Fruit fly (Drosophila melanogaster) whole organism, embryonic: Measurements from ENCODE around the gene elgi.

Source experiments
- Adf1 ChIP-seq: fragments of 200-800 bp; sonication (Bioruptor generic); IDR thresholded peaks from 2 replicates; pipeline ENCODE4 v1.3.6; 2022; ENCODE audit warnings: missing biosample characterization, missing genetic modification characterization
- Aef1 ChIP-seq: fragments of 200-800 bp; sonication (Bioruptor generic); IDR thresholded peaks from 3 replicates; pipeline ENCODE4 v1.3.6; 2022; ENCODE audit warnings: missing biosample characterization, missing genetic modification characterization
- C15 ChIP-seq: fragments of 200-800 bp; sonication (Bioruptor generic); IDR thresholded peaks from 3 replicates; pipeline ENCODE4 v1.3.6; 2022; ENCODE audit warnings: missing biosample characterization, missing genetic modification characterization
- CG10274 ChIP-seq: fragments of 200-800 bp; sonication (Bioruptor generic); optimal IDR thresholded peaks from 3 replicates; lab custom pipeline; 2017; ENCODE audit warnings: missing biosample characterization, mild to moderate bottlenecking, missing genetic modification characterization
- CG12236 ChIP-seq: fragments of 200-800 bp; sonication (Bioruptor generic); optimal IDR thresholded peaks from 2 replicates; lab custom pipeline; 2016; ENCODE audit warnings: missing biosample characterization, missing genetic modification characterization
- CG14014 ChIP-seq: fragments of 200-800 bp; sonication (Bioruptor generic); IDR thresholded peaks from 2 replicates; pipeline ENCODE4 v1.3.6; 2022; ENCODE audit warnings: missing biosample characterization, missing genetic modification characterization
- CG15479 ChIP-seq: fragments of 200-800 bp; sonication (Bioruptor generic); optimal IDR thresholded peaks from 3 replicates; lab custom pipeline; 2019; ENCODE audit warnings: missing biosample characterization, mild to moderate bottlenecking, missing genetic modification characterization, moderate library complexity
- CG16863 ChIP-seq: fragments of 200-800 bp; sonication (Bioruptor generic); optimal IDR thresholded peaks from 3 replicates; lab custom pipeline; 2016; ENCODE audit warnings: missing biosample characterization, missing genetic modification characterization
- CG18011 ChIP-seq: fragments of 200-800 bp; sonication (Bioruptor generic); optimal IDR thresholded peaks from 2 replicates; lab custom pipeline; 2017; ENCODE audit warnings: missing biosample characterization, missing genetic modification characterization, mild to moderate bottlenecking, moderate library complexity, missing genotype
- CG18262 ChIP-seq: fragments of 200-800 bp; optimal IDR thresholded peaks from 3 replicates; lab custom pipeline; 2019; ENCODE audit warnings: missing biosample characterization, mild to moderate bottlenecking, missing genetic modification characterization, moderate library complexity
- CG31388 ChIP-seq: fragments of 200-800 bp; sonication (Bioruptor generic); optimal IDR thresholded peaks from 2 replicates; lab custom pipeline; 2016; ENCODE audit warnings: missing biosample characterization, missing genetic modification characterization
- CG32532 ChIP-seq: fragments of 200-800 bp; sonication (Bioruptor generic); IDR thresholded peaks from 2 replicates; pipeline ENCODE4 v1.3.6; 2022; ENCODE audit warnings: missing biosample characterization, missing genetic modification characterization
- CG33557 ChIP-seq: fragments of 200-800 bp; sonication (Bioruptor generic); optimal IDR thresholded peaks from 2 replicates; lab custom pipeline; 2019; ENCODE audit warnings: missing biosample characterization, mild to moderate bottlenecking, missing genetic modification characterization, moderate library complexity
- CG3847 ChIP-seq: fragments of 200-800 bp; sonication (Bioruptor generic); IDR thresholded peaks from 2 replicates; pipeline ENCODE4 v1.3.6; 2022; ENCODE audit warnings: missing biosample characterization, missing genetic modification characterization
- CG42726 ChIP-seq: fragments of 200-800 bp; sonication (Bioruptor generic); IDR thresholded peaks from 2 replicates; pipeline ENCODE4 v1.3.6; 2022; ENCODE audit warnings: missing biosample characterization, missing genetic modification characterization; ENCODE audit not compliant: partially characterized antibody
- CG4282 ChIP-seq: fragments of 200-800 bp; sonication (Bioruptor generic); optimal IDR thresholded peaks from 2 replicates; lab custom pipeline; 2016; ENCODE audit warnings: missing biosample characterization, missing genetic modification characterization
- CG4404 ChIP-seq: fragments of 200-800 bp; sonication (Bioruptor generic); IDR thresholded peaks from 2 replicates; pipeline ENCODE4 v1.3.6; 2022; ENCODE audit warnings: missing biosample characterization, missing genetic modification characterization
- CG9817 ChIP-seq: fragments of 200-800 bp; sonication (Bioruptor generic); optimal IDR thresholded peaks from 2 replicates; lab custom pipeline; 2018; ENCODE audit warnings: missing biosample characterization, mild to moderate bottlenecking, missing genetic modification characterization, moderate library complexity
- CG9932 ChIP-seq: fragments of 200-800 bp; sonication (Bioruptor generic); IDR thresholded peaks from 2 replicates; pipeline ENCODE4 v1.3.6; 2022; ENCODE audit warnings: missing biosample characterization, missing genetic modification characterization
- Eip74EF ChIP-seq, 2 experiments: fragments of 200-800 bp in 1 of 2; fragments of >200 bp in 1 of 2; sonication (Bioruptor generic) in 1 of 2; optimal IDR thresholded peaks; 2 replicates each; lab custom pipeline; 2017 to 2019; ENCODE audit warnings: missing biosample characterization in 2 of 2, missing genetic modification characterization in 2 of 2, mild to moderate bottlenecking in 1 of 2, moderate library complexity in 1 of 2
- Hand ChIP-seq: fragments of 200-800 bp; sonication (Bioruptor generic); optimal IDR thresholded peaks from 2 replicates; lab custom pipeline; 2017; ENCODE audit warnings: mild to moderate bottlenecking, missing biosample characterization, missing genetic modification reagents, missing genetic modification characterization
- Hmx ChIP-seq: fragments of 200-800 bp; sonication (Bioruptor generic); optimal IDR thresholded peaks from 2 replicates; lab custom pipeline; 2016; ENCODE audit warnings: missing biosample characterization, missing genetic modification characterization
- Lhr ChIP-seq: fragments of 200-800 bp; sonication (Bioruptor generic); optimal IDR thresholded peaks from 3 replicates; lab custom pipeline; 2017; ENCODE audit warnings: mild to moderate bottlenecking, missing biosample characterization, missing genetic modification reagents, missing genetic modification characterization
- Lpt ChIP-seq: fragments of >200 bp; optimal IDR thresholded peaks from 2 replicates; lab custom pipeline; 2018; ENCODE audit warnings: missing biosample characterization, missing genetic modification characterization
- Opbp ChIP-seq: fragments of 200-800 bp; sonication (Bioruptor generic); IDR thresholded peaks from 3 replicates; pipeline ENCODE4 v1.3.6; 2022; ENCODE audit warnings: missing biosample characterization, missing genetic modification characterization; ENCODE audit not compliant: partially characterized antibody
- Vsx1 ChIP-seq: fragments of 200-800 bp; sonication (Bioruptor generic); optimal IDR thresholded peaks from 2 replicates; lab custom pipeline; 2017; ENCODE audit warnings: missing biosample characterization, mild to moderate bottlenecking, missing genetic modification characterization, missing genetic modification reagents
- YL-1 ChIP-seq: fragments of 200-800 bp; sonication (Bioruptor generic); optimal IDR thresholded peaks from 3 replicates; lab custom pipeline; 2017; ENCODE audit warnings: missing biosample characterization, mild to moderate bottlenecking, missing genetic modification characterization
- abd-A ChIP-seq: fragments of 200-800 bp; sonication (Bioruptor generic); optimal IDR thresholded peaks from 3 replicates; lab custom pipeline; 2019; ENCODE audit warnings: missing biosample characterization, mild to moderate bottlenecking, missing genetic modification characterization, moderate library complexity
- caup ChIP-seq: fragments of 200-800 bp; sonication (Bioruptor generic); optimal IDR thresholded peaks from 3 replicates; lab custom pipeline; 2017; ENCODE audit warnings: missing biosample characterization, mild to moderate bottlenecking, missing genetic modification characterization, moderate library complexity; ENCODE audit not compliant: severe bottlenecking
- danr ChIP-seq: fragments of 200-800 bp; sonication (Bioruptor generic); IDR thresholded peaks from 2 replicates; pipeline ENCODE4 v1.3.6; 2022; ENCODE audit warnings: missing biosample characterization, missing genetic modification characterization
- disco-r ChIP-seq: fragments of 200-800 bp; sonication (Bioruptor generic); optimal IDR thresholded peaks from 2 replicates; lab custom pipeline; 2016; ENCODE audit warnings: missing biosample characterization, missing genetic modification characterization
- gem ChIP-seq: fragments of 200-800 bp; sonication (Bioruptor generic); optimal IDR thresholded peaks from 2 replicates; lab custom pipeline; 2019; ENCODE audit warnings: missing biosample characterization, mild to moderate bottlenecking, missing genetic modification characterization, moderate library complexity
- gfzf ChIP-seq: fragments of 200-800 bp; sonication (Bioruptor generic); optimal IDR thresholded peaks from 2 replicates; lab custom pipeline; 2016; ENCODE audit warnings: missing biosample characterization, mild to moderate bottlenecking, missing genetic modification characterization, moderate library complexity
- gt ChIP-seq: fragments of 200-800 bp; sonication (Bioruptor generic); IDR thresholded peaks from 2 replicates; pipeline ENCODE4 v1.3.6; 2022; ENCODE audit warnings: missing biosample characterization, missing genetic modification characterization
- hbn ChIP-seq: fragments of 200-800 bp; sonication (Bioruptor generic); IDR thresholded peaks from 2 replicates; pipeline ENCODE4 v1.3.6; 2022; ENCODE audit warnings: missing biosample characterization, missing genetic modification characterization; ENCODE audit not compliant: partially characterized antibody
- ind ChIP-seq: fragments of 200-800 bp; sonication (Bioruptor generic); optimal IDR thresholded peaks from 3 replicates; lab custom pipeline; 2016; ENCODE audit warnings: missing biosample characterization, missing genetic modification characterization
- inv ChIP-seq: fragments of 200-800 bp; sonication (Bioruptor generic); IDR thresholded peaks from 2 replicates; pipeline ENCODE4 v1.3.6; 2022; ENCODE audit warnings: missing biosample characterization, missing genetic modification characterization; ENCODE audit not compliant: partially characterized antibody
- jing ChIP-seq: fragments of 200-800 bp; sonication (Bioruptor generic); optimal IDR thresholded peaks from 2 replicates; lab custom pipeline; 2018; ENCODE audit warnings: missing biosample characterization, mild to moderate bottlenecking, missing genetic modification characterization
- jumu ChIP-seq: fragments of 200-800 bp; sonication (Bioruptor generic); optimal IDR thresholded peaks from 3 replicates; lab custom pipeline; 2016; ENCODE audit warnings: missing biosample characterization, missing genetic modification characterization
- klu ChIP-seq: fragments of 200-800 bp; sonication (Bioruptor generic); IDR thresholded peaks from 2 replicates; pipeline ENCODE4 v1.3.6; 2022; ENCODE audit warnings: missing biosample characterization, missing genetic modification characterization
- lola ChIP-seq, 3 experiments: fragments of >200 bp in 2 of 3; fragments of 200-800 bp in 1 of 3; sonication (Bioruptor generic) in 1 of 3; optimal IDR thresholded peaks; 2 replicates each; lab custom pipeline; 2017 to 2019; ENCODE audit warnings: missing biosample characterization in 3 of 3, missing genetic modification characterization in 3 of 3, mild to moderate bottlenecking in 1 of 3, moderate library complexity in 1 of 3
- peb ChIP-seq: fragments of 200-800 bp; sonication (Bioruptor generic); IDR thresholded peaks from 2 replicates; pipeline ENCODE4 v1.3.6; 2022; ENCODE audit warnings: missing biosample characterization, missing genetic modification characterization
- shn ChIP-seq: fragments of 200-800 bp; sonication (Bioruptor generic); optimal IDR thresholded peaks from 3 replicates; lab custom pipeline; 2016; ENCODE audit warnings: missing biosample characterization, missing genetic modification characterization
- sim ChIP-seq: fragments of 200-800 bp; sonication (Bioruptor generic); IDR thresholded peaks from 2 replicates; pipeline ENCODE4 v1.3.6; 2022; ENCODE audit warnings: missing biosample characterization, missing genetic modification characterization
- sima ChIP-seq: fragments of 200-800 bp; sonication (Bioruptor generic); optimal IDR thresholded peaks from 2 replicates; lab custom pipeline; 2016; ENCODE audit warnings: missing biosample characterization, missing genetic modification characterization
- sna ChIP-seq: fragments of 200-800 bp; sonication (Bioruptor generic); IDR thresholded peaks from 2 replicates; pipeline ENCODE4 v1.3.6; 2022; ENCODE audit warnings: missing biosample characterization, missing genetic modification characterization; ENCODE audit not compliant: partially characterized antibody
- so ChIP-seq: fragments of 200-800 bp; sonication (Bioruptor generic); IDR thresholded peaks from 3 replicates; pipeline ENCODE4 v1.3.6; 2022; ENCODE audit warnings: missing biosample characterization, missing genetic modification characterization
- unpg ChIP-seq: fragments of 200-800 bp; sonication (Bioruptor generic); optimal IDR thresholded peaks from 3 replicates; lab custom pipeline; 2018; ENCODE audit warnings: missing biosample characterization, mild to moderate bottlenecking, missing genetic modification characterization, moderate library complexity

elgi gene

dm6 chr3L:15982783-15983432, 26.6 kb downstream of the elgi start, which contains the start of the genes brm and Arl1 (continued):
- peak; percentile 91 for TF ChIP-seq CG10274 (GFP tag; lab: Kevin White, UChicago)
- TF ChIP-seq unpg (GFP tag; lab: Kevin White, UChicago), result peak; percentile 98
- TF ChIP-seq CG16863 (GFP tag; lab: Kevin White, UChicago), result peak; percentile 67
- no peak for TF ChIP-seq Vsx1 (GFP tag; lab: Kevin White, UChicago)
- TF ChIP-seq sna (GFP tag; lab: Robert Waterston, UW), result 0 out of 2 replicates have a peak, but pooled peaks have one; percentile 9
- TF ChIP-seq CG15479 (GFP tag; lab: Kevin White, UChicago), result peak; percentile 33
- peak; percentile 93 for TF ChIP-seq Hand
- TF ChIP-seq YL-1 (GFP tag; lab: Kevin White, UChicago), result peak; percentile 99
- TF ChIP-seq CG4404 (GFP tag; lab: Robert Waterston, UW), result peak; percentile 99
- peak; percentile 61 for TF ChIP-seq shn (GFP tag; lab: Kevin White, UChicago)
- peak; percentile 99 for TF ChIP-seq Aef1 (GFP tag; lab: Robert Waterston, UW)
- TF ChIP-seq CG3847 (GFP tag; lab: Robert Waterston, UW), result peak; percentile 100
- TF ChIP-seq Lhr, result peak; percentile 93
- TF ChIP-seq abd-A (tag; lab: Kevin White, UChicago), result no peak
- peak in 1 of 3 experiments; percentile 97 for TF ChIP-seq lola (GFP tag; optimal IDR thresholded peaks at IDR 0.05; lab: Kevin White, UChicago)
- TF ChIP-seq disco-r, result peak; percentile 15
- TF ChIP-seq peb (GFP tag; lab: Robert Waterston, UW), result peak; percentile 99
- no peak for TF ChIP-seq gfzf (GFP tag; lab: Kevin White, UChicago)
- TF ChIP-seq Hmx (GFP tag; lab: Kevin White, UChicago), result peak; percentile 83
- TF ChIP-seq sima (GFP tag; lab: Kevin White, UChicago), result peak; percentile 71
- TF ChIP-seq CG4282 (GFP tag; lab: Kevin White, UChicago), result peak; percentile 51
- TF ChIP-seq klu (GFP tag; lab: Robert Waterston, UW), result peak; percentile 99
- TF ChIP-seq gt (GFP tag; lab: Robert Waterston, UW), result peak; percentile 98
- no peak for TF ChIP-seq Lpt (GFP tag; lab: Kevin White, UChicago)
- TF ChIP-seq sim (GFP tag; lab: Robert Waterston, UW), result peak; percentile 97
- peak; percentile 92 for TF ChIP-seq jing (GFP tag; lab: Kevin White, UChicago)
- peak; percentile 59; the same call in 1 of the 3 replicates for TF ChIP-seq Opbp (GFP tag; lab: Robert Waterston, UW)
- TF ChIP-seq CG14014 (GFP tag; lab: Robert Waterston, UW), result peak; percentile 99
- TF ChIP-seq CG9817 (tag; lab: Kevin White, UChicago), result peak; percentile 99
- TF ChIP-seq so (GFP tag; lab: Robert Waterston, UW), result peak; percentile 99
- TF ChIP-seq CG18262 (tag; lab: Kevin White, UChicago), result peak; percentile 97
- peak; percentile 99 for TF ChIP-seq caup (GFP tag; lab: Kevin White, UChicago)
- peak; percentile 98 for TF ChIP-seq ind (GFP tag; lab: Kevin White, UChicago)
- TF ChIP-seq CG18011 (GFP tag; lab: Kevin White, UChicago), result peak; percentile 92
- TF ChIP-seq Adf1 (GFP tag; lab: Robert Waterston, UW), result peak; percentile 91
- TF ChIP-seq CG33557 (GFP tag; lab: Kevin White, UChicago), result peak; percentile 98
- TF ChIP-seq jumu (GFP tag; lab: Kevin White, UChicago), result peak; percentile 70
- peak; percentile 98 for TF ChIP-seq danr (GFP tag; lab: Robert Waterston, UW)
- TF ChIP-seq Eip74EF (GFP tag; optimal IDR thresholded peaks at IDR 0.05; lab: Kevin White, UChicago), result peak in 1 of 2 experiments; percentile 94
- TF ChIP-seq CG42726 (GFP tag; lab: Robert Waterston, UW), result 0 out of 2 replicates have a peak, but pooled peaks have one; percentile 36
- peak; percentile 4 for TF ChIP-seq CG12236 (GFP tag; lab: Kevin White, UChicago)
- peak; percentile 99 for TF ChIP-seq C15 (GFP tag; lab: Robert Waterston, UW)
- peak; percentile 100 for TF ChIP-seq CG9932 (GFP tag; lab: Robert Waterston, UW)
- peak; percentile 14; the same call in 1 of the 2 replicates for TF ChIP-seq hbn (GFP tag; lab: Robert Waterston, UW)
- TF ChIP-seq inv (GFP tag; lab: Robert Waterston, UW), result no peak; the same call in 1 of the 2 replicates
- peak; percentile 99 for TF ChIP-seq gem (tag; lab: Kevin White, UChicago)
- peak; percentile 95 for TF ChIP-seq CG31388 (GFP tag; lab: Kevin White, UChicago)
- TF ChIP-seq CG32532, result peak; percentile 99
